Fruit fly (Drosophila melanogaster): ENCODE results near the gene CG8677.

The CG8677 gene

DNA sequence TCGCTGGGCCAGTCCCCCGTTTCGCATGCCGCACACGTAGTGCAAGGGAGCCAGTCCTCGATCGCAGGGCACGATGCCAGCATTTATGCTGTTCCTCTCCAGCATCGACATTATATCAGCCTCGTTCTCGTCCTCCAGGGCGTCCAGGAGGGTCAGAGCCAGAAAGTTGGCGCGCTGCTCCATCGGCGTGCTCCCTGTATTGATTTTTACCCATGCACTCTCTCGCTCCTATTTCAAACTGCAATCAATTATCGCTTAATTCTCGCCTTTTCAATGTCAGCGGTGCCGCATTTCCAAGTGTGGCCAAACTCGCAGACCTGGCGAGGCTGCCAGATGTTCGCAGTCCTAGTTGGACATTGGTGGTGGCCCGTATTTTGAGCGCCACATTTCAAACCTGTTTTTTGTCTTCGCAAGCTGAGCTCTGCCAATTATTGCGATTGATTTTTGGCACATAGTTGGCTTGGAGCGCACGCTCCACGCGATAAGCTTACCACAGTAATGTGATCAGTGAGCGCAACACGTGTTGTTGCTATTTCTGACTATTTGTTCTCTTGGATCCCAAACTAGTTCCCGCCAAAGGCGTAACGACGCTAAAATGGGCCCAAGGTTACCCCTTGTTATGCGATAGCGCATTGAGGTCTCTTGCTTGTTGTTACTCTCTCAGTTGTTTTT, 2.7 kb upstream of the CG8677 start, which contains the start of gene CG8679:
CG8679 (minus strand) TSS at position 305 of the 672 bp plus-strand sequence.
- TF ChIP-seq acj6 (GFP tag; optimal IDR thresholded peaks at IDR 0.05) (no peak), Sox102F (GFP tag; optimal IDR thresholded peaks at IDR 0.05) (no peak), Ets96B (tag; optimal IDR thresholded peaks at IDR 0.05) (no peak), CG6854 (GFP tag; optimal IDR thresholded peaks at IDR 0.05) (no peak), CG11902 (GFP tag; optimal IDR thresholded peaks at IDR 0.05) (no peak), CG1621 (tag; optimal IDR thresholded peaks at IDR 0.05) (peak; percentile 52), salr (GFP tag; optimal IDR thresholded peaks at IDR 0.05) (no peak), Sox15 (GFP tag; optimal IDR thresholded peaks at IDR 0.05) (no peak), Met (GFP tag; optimal IDR thresholded peaks at IDR 0.05) (no peak), Smox (GFP tag; optimal IDR thresholded peaks at IDR 0.05) (no peak), CG6163 (GFP tag; IDR thresholded peaks at IDR 0.05) (no peak), Hr4 (GFP tag; optimal IDR thresholded peaks at IDR 0.05) (no peak), dsx (GFP tag; optimal IDR thresholded peaks at IDR 0.05; ENCODE audit: poor library complexity, severe bottlenecking) (peak; percentile 24), fkh (GFP tag; optimal IDR thresholded peaks at IDR 0.05) (no peak), ss (GFP tag; optimal IDR thresholded peaks at IDR 0.05) (no peak), svp (GFP tag) (peak; percentile 72), CG31627 (GFP tag; optimal IDR thresholded peaks at IDR 0.05) (no peak), lz (GFP tag; optimal IDR thresholded peaks at IDR 0.05) (no peak), CG3919 (GFP tag; optimal IDR thresholded peaks at IDR 0.05) (no peak), CG9139 (GFP tag; optimal IDR thresholded peaks at IDR 0.05) (no peak), Sox14 (GFP tag; optimal IDR thresholded peaks at IDR 0.05) (no peak), CG34406 (GFP tag; optimal IDR thresholded peaks at IDR 0.05) (no peak), CG10669 (GFP tag; optimal IDR thresholded peaks at IDR 0.05) (no peak), Eip75B (GFP tag; optimal IDR thresholded peaks at IDR 0.05) (no peak)

DNA sequence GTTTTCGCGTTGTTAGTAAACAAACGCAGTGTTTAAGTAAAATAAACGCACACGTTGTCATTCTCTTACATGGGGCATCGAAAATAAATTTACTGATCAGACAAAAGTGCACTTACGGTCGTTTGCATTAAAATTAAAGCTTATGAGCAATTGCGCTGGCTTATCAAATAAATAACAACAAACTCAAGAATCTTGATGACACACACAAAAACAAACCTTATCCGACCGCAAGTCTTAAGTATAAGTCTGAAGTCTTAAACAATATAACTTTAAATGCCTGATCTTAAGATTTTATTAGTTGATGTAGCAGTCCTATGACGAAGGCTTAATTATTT, 2.2 kb upstream of the CG8677 start:
- TF ChIP-seq Hr4 (GFP tag; optimal IDR thresholded peaks at IDR 0.05) (no peak), CG10631 (GFP tag; optimal IDR thresholded peaks at IDR 0.05) (no peak), Ets21C (GFP tag; optimal IDR thresholded peaks at IDR 0.05) (no peak), CG4318 (GFP tag; optimal IDR thresholded peaks at IDR 0.05) (no peak), Smox (GFP tag; optimal IDR thresholded peaks at IDR 0.05) (no peak), acj6 (GFP tag; optimal IDR thresholded peaks at IDR 0.05) (no peak), CG31627 (GFP tag; optimal IDR thresholded peaks at IDR 0.05) (no peak), CG6163 (GFP tag; IDR thresholded peaks at IDR 0.05) (no peak), vri (GFP tag; optimal IDR thresholded peaks at IDR 0.05) (peak; percentile 5), fkh (GFP tag; optimal IDR thresholded peaks at IDR 0.05) (peak; percentile 82), CG1621 (tag; optimal IDR thresholded peaks at IDR 0.05) (no peak), CG11294 (GFP tag; IDR thresholded peaks at IDR 0.05) (no peak), eg (GFP tag; IDR thresholded peaks at IDR 0.05) (no peak), dac (GFP tag; optimal IDR thresholded peaks at IDR 0.05) (no peak), cyc (GFP tag; optimal IDR thresholded peaks at IDR 0.05) (no peak), CG6276 (GFP tag; optimal IDR thresholded peaks at IDR 0.05) (no peak), CG34406 (GFP tag; optimal IDR thresholded peaks at IDR 0.05) (no peak)

- no peak for TF ChIP-seq CG10669 (GFP tag; optimal IDR thresholded peaks at IDR 0.05)
- no peak for TF ChIP-seq CG16779 (tag; optimal IDR thresholded peaks at IDR 0.05)
- TF ChIP-seq esn (GFP tag; optimal IDR thresholded peaks at IDR 0.05), result no peak
- TF ChIP-seq Hr38 (GFP tag; optimal IDR thresholded peaks at IDR 0.05), result no peak
- TF ChIP-seq CG7368 (GFP tag; optimal IDR thresholded peaks at IDR 0.05), result no peak
- no peak for TF ChIP-seq CG6276 (GFP tag; optimal IDR thresholded peaks at IDR 0.05)
- no peak for TF ChIP-seq acj6 (GFP tag; optimal IDR thresholded peaks at IDR 0.05)
- no peak for TF ChIP-seq CG3919 (GFP tag; optimal IDR thresholded peaks at IDR 0.05)
- no peak for TF ChIP-seq Eip75B (GFP tag; optimal IDR thresholded peaks at IDR 0.05)
- no peak for TF ChIP-seq salr (GFP tag; optimal IDR thresholded peaks at IDR 0.05)
- peak; percentile 65 for TF ChIP-seq vri (GFP tag; optimal IDR thresholded peaks at IDR 0.05)
- TF ChIP-seq Smox (GFP tag; optimal IDR thresholded peaks at IDR 0.05), result no peak
- TF ChIP-seq Hr4 (GFP tag; optimal IDR thresholded peaks at IDR 0.05), result no peak
- TF ChIP-seq svp (GFP tag), result peak; percentile 86
- TF ChIP-seq Lpt (GFP tag; optimal IDR thresholded peaks at IDR 0.05), result no peak
- TF ChIP-seq dsx (GFP tag; optimal IDR thresholded peaks at IDR 0.05; ENCODE audit: poor library complexity, severe bottlenecking), result no peak
- TF ChIP-seq Sox14 (GFP tag; optimal IDR thresholded peaks at IDR 0.05), result peak; percentile 68
- TF ChIP-seq Sox102F (GFP tag; optimal IDR thresholded peaks at IDR 0.05), result no peak
- peak; percentile 16 for TF ChIP-seq CG6808 (GFP tag; optimal IDR thresholded peaks at IDR 0.05)
- no peak for TF ChIP-seq lz (GFP tag; optimal IDR thresholded peaks at IDR 0.05)
- TF ChIP-seq CG6163 (GFP tag; IDR thresholded peaks at IDR 0.05), result 0 out of 3 replicates have a peak, but pooled peaks have one; percentile 11
- TF ChIP-seq Ets96B (tag; optimal IDR thresholded peaks at IDR 0.05), result no peak
- no peak for TF ChIP-seq CG8319 (GFP tag; optimal IDR thresholded peaks at IDR 0.05)
- no peak for TF ChIP-seq CG11902 (GFP tag; optimal IDR thresholded peaks at IDR 0.05)
- 0 out of 2 replicates have a peak, but pooled peaks have one; percentile 20 for TF ChIP-seq CG15336 (GFP tag; IDR thresholded peaks at IDR 0.05)
- TF ChIP-seq net (GFP tag; optimal IDR thresholded peaks at IDR 0.05), result peak; percentile 20
- no peak for TF ChIP-seq fkh (GFP tag; optimal IDR thresholded peaks at IDR 0.05)
- no peak for TF ChIP-seq fd59A (GFP tag; optimal IDR thresholded peaks at IDR 0.05)
- TF ChIP-seq cyc (GFP tag; optimal IDR thresholded peaks at IDR 0.05), result no peak
- no peak for TF ChIP-seq spab (GFP tag; optimal IDR thresholded peaks at IDR 0.05)
These were observed 1.4 kb upstream of the CG8677 start for dm6 chr2L:21219640-21220085.

Measured in whole organism, prepupa.